Worm (Caenorhabditis elegans): Measurements from ENCODE around the gene cyp-29A3.

ce11 chrV:103043-103702, 44.1 kb downstream of the cyp-29A3 start:
- no peak for TF ChIP-seq unc-55 (GFP tag; optimal IDR thresholded peaks at IDR 0.05)
- TF ChIP-seq lin-39 (tag; optimal IDR thresholded peaks at IDR 0.05) = no peak
- no peak for TF ChIP-seq ceh-82 (tag; optimal IDR thresholded peaks at IDR 0.05)
- TF ChIP-seq ceh-16 (tag; optimal IDR thresholded peaks at IDR 0.05) = no peak
- no peak for TF ChIP-seq unc-62 (GFP tag; optimal IDR thresholded peaks at IDR 0.05)
- TF ChIP-seq skn-1 (tag; optimal IDR thresholded peaks at IDR 0.05) = no peak
- no peak for TF ChIP-seq ztf-11 (tag; optimal IDR thresholded peaks at IDR 0.05)
- no peak for TF ChIP-seq alr-1 (tag; optimal IDR thresholded peaks at IDR 0.05)
- no peak for TF ChIP-seq unc-39 (tag; optimal IDR thresholded peaks at IDR 0.05)
- no peak for TF ChIP-seq nhr-77 (tag; optimal IDR thresholded peaks at IDR 0.05)
- no peak for TF ChIP-seq dmd-4 (tag; optimal IDR thresholded peaks at IDR 0.05)
